Worm (Caenorhabditis elegans) whole organism, L4/young adult: ENCODE results near the gene zmp-4.
"Not testable (repeated sequence)": the region's sequence is repeated elsewhere in the genome, so short reads cannot be mapped to it uniquely, and the experiment has no call there.

Experiments used
- dao-5 ChIP-seq: sonication (generic microtip); optimal IDR thresholded peaks from 2 replicates; lab custom pipeline; 2016; ENCODE audit warnings: missing genotype, missing genetic modification characterization, moderate library complexity, missing compliant biosample characterization
- him-1 ChIP-seq: sonication (generic microtip); optimal IDR thresholded peaks from 2 replicates; lab custom pipeline; 2016; ENCODE audit warnings: missing genotype, missing genetic modification reagents, missing genetic modification characterization, missing compliant biosample characterization

- not testable (repeated sequence) for TF ChIP-seq him-1, dao-5 (tag; lab: Kevin White, UChicago)
Observed at ce11 chrV:14876724-14877123, 44.7 kb downstream of the zmp-4 start, which contains the start of gene ZC412.10.
